Worm (Caenorhabditis elegans) whole organism, L3 larva: ENCODE results near the gene cla-1.

Source experiments
- lsy-12 ChIP-seq: sonication (generic microtip); optimal IDR thresholded peaks from 2 replicates; lab custom pipeline; 2016; ENCODE audit warnings: mild to moderate bottlenecking, missing genetic modification characterization, missing compliant biosample characterization
- nhr-237 ChIP-seq: fragments of 150-350 bp; optimal IDR thresholded peaks from 2 replicates; lab custom pipeline; 2014; ENCODE audit warnings: missing biosample characterization, missing genetic modification characterization
- sea-2 ChIP-seq: fragments of 150-350 bp; sonication (generic microtip); optimal IDR thresholded peaks from 4 replicates; lab custom pipeline; 2014; ENCODE audit warnings: missing biosample characterization, missing genetic modification reagents, missing genetic modification characterization

ce11 chrIV:7646861-7647260 is 58.1 kb downstream of the cla-1 start:
- TF ChIP-seq sea-2 (GFP tag; lab: Kevin White, UChicago) (no peak), nhr-237 (tag; lab: Kevin White, UChicago) (no peak), lsy-12 (no peak)
